Fruit fly (Drosophila melanogaster): ENCODE measurements around the gene CG13708.

DNA sequence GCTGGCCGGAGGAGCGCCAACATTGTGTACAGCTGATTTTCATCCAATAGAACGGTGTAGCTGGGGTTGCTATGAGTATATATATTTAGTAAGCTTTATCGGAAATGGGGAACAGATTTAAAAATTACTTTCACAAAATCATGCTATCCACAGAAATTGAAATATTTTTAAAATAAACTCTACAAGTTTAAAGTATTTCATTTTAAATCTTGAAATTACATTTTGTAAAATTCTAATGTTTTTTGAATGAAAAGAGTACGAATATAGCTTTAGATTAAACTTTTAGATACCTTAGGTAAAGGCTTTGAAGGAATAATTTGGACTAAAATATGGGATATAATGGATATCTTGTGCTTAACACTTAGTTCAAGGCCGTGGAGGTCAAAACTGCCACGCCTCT lies 26.1 kb downstream of the CG13708 start, which contains the start of gene CG18808:
- TF ChIP-seq CG2120 (GFP tag; optimal IDR thresholded peaks at IDR 0.05) (no peak), inv (GFP tag; IDR thresholded peaks at IDR 0.05; ENCODE audit: partially characterized antibody) (no peak), CG12299 (tag; optimal IDR thresholded peaks at IDR 0.05) (no peak), MTF-1 (GFP tag; optimal IDR thresholded peaks at IDR 0.05; ENCODE audit: borderline replicate concordance) (no peak)
